Fruit fly (Drosophila melanogaster) whole organism: ENCODE measurements around the gene CG15629.

Experiments used
- Dll ChIP-seq: fragments of >200 bp; optimal IDR thresholded peaks from 2 replicates; lab custom pipeline; 2017
- psq ChIP-seq: fragments of >200 bp; optimal IDR thresholded peaks from 2 replicates; lab custom pipeline; 2017

DNA sequence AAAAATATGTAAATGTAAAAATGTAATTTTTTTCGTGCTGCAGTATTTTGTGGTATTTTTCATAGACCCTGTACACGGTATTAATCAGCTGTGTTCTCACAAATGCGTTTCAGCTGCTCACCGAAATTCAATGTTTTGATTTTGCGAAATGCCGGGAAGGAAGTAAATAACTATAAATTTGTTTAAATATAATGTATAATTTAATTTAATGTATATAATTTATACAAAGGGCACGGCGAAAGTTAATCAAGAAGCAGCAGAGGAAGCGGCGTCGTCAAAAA is 18.3 kb upstream of the CG15629 start, which contains the start of gene CG3294:
- TF ChIP-seq psq (lab: Kevin White, UChicago), result no peak
- TF ChIP-seq Dll (lab: Kevin White, UChicago), result no peak
